Fruit fly (Drosophila melanogaster) whole organism, adult: ENCODE results near the gene scpr-B.

ENCODE experiments used
- CG11617 ChIP-seq: fragments of 200-800 bp; sonication (Bioruptor generic); optimal IDR thresholded peaks from 2 replicates; lab custom pipeline; 2017; ENCODE audit warnings: mild to moderate bottlenecking, missing biosample characterization, missing genetic modification reagents, missing genetic modification characterization
- CG12768 ChIP-seq: fragments of 200-800 bp; sonication (Bioruptor generic); optimal IDR thresholded peaks from 2 replicates; lab custom pipeline; 2017; ENCODE audit warnings: missing biosample characterization, missing genetic modification characterization, mild to moderate bottlenecking, moderate library complexity, missing genetic modification reagents
- CG14711 ChIP-seq: fragments of 200-800 bp; sonication (Bioruptor generic); optimal IDR thresholded peaks from 2 replicates; lab custom pipeline; 2018; ENCODE audit warnings: missing biosample characterization, mild to moderate bottlenecking, missing genetic modification characterization, moderate library complexity
- CG1620 ChIP-seq: fragments of 200-800 bp; sonication (Bioruptor generic); optimal IDR thresholded peaks from 2 replicates; lab custom pipeline; 2016; ENCODE audit warnings: missing biosample characterization, missing genetic modification characterization
- CG33017 ChIP-seq: fragments of 200-800 bp; sonication (Bioruptor generic); optimal IDR thresholded peaks from 2 replicates; lab custom pipeline; 2018; ENCODE audit warnings: missing biosample characterization, mild to moderate bottlenecking, missing genetic modification characterization, moderate library complexity
- CG5204 ChIP-seq: fragments of 200-800 bp; sonication (Bioruptor generic); optimal IDR thresholded peaks from 2 replicates; lab custom pipeline; 2016; ENCODE audit warnings: missing biosample characterization, missing genetic modification characterization
- CG7045 ChIP-seq: fragments of 200-800 bp; sonication (Bioruptor generic); optimal IDR thresholded peaks from 2 replicates; lab custom pipeline; 2017; ENCODE audit warnings: missing biosample characterization, mild to moderate bottlenecking, missing genetic modification characterization
- CG7101 ChIP-seq: fragments of 200-800 bp; sonication (Bioruptor generic); optimal IDR thresholded peaks from 2 replicates; lab custom pipeline; 2018; ENCODE audit warnings: missing biosample characterization, mild to moderate bottlenecking, missing genetic modification characterization, moderate library complexity
- Clk ChIP-seq: fragments of 200-800 bp; sonication (Bioruptor generic); optimal IDR thresholded peaks from 2 replicates; lab custom pipeline; 2017; ENCODE audit warnings: missing biosample characterization, missing genetic modification characterization
- Crg-1 ChIP-seq: fragments of 200-800 bp; sonication (Bioruptor generic); optimal IDR thresholded peaks from 2 replicates; lab custom pipeline; 2016; ENCODE audit warnings: missing biosample characterization, missing genetic modification characterization
- Hr96 ChIP-seq: fragments of 200-800 bp; sonication (Bioruptor generic); optimal IDR thresholded peaks from 2 replicates; lab custom pipeline; 2016; ENCODE audit warnings: missing biosample characterization, missing genetic modification characterization
- Mnt ChIP-seq: fragments of 200-800 bp; sonication (Bioruptor generic); optimal IDR thresholded peaks from 2 replicates; lab custom pipeline; 2016; ENCODE audit warnings: missing biosample characterization, mild to moderate bottlenecking, missing genetic modification characterization
- bab1 ChIP-seq: fragments of 200-800 bp; sonication (Bioruptor generic); optimal IDR thresholded peaks from 3 replicates; lab custom pipeline; 2019; ENCODE audit warnings: missing biosample characterization, mild to moderate bottlenecking, missing genetic modification characterization, moderate library complexity
- cic ChIP-seq: fragments of 200-800 bp; sonication (Bioruptor generic); optimal IDR thresholded peaks from 2 replicates; lab custom pipeline; 2017; ENCODE audit warnings: missing biosample characterization, mild to moderate bottlenecking, missing genetic modification characterization, moderate library complexity
- cnc ChIP-seq, 2 experiments: fragments of >200 bp; optimal IDR thresholded peaks; 2 replicates each; lab custom pipeline; 2017
- kay ChIP-seq: fragments of 200-800 bp; sonication (Bioruptor generic); peaks from one replicate; lab custom pipeline; 2016; ENCODE audit warnings: missing biosample characterization, missing genetic modification characterization, borderline replicate concordance
- ovo ChIP-seq: fragments of 200-800 bp; sonication (Bioruptor generic); optimal IDR thresholded peaks from 2 replicates; lab custom pipeline; 2016; ENCODE audit warnings: missing biosample characterization, missing genetic modification characterization
- pad ChIP-seq: fragments of 200-800 bp; sonication (Bioruptor generic); optimal IDR thresholded peaks from 3 replicates; lab custom pipeline; 2017; ENCODE audit warnings: missing biosample characterization, missing genetic modification characterization, mild to moderate bottlenecking, moderate library complexity, missing genetic modification reagents
- tj ChIP-seq: fragments of 200-800 bp; sonication (Bioruptor generic); optimal IDR thresholded peaks from 3 replicates; lab custom pipeline; 2017; ENCODE audit warnings: missing biosample characterization, mild to moderate bottlenecking, missing genetic modification characterization, moderate library complexity
- toe ChIP-seq: fragments of 200-800 bp; sonication (Bioruptor generic); optimal IDR thresholded peaks from 2 replicates; lab custom pipeline; 2016; ENCODE audit warnings: missing biosample characterization, missing genetic modification characterization

Gene scpr-B

dm6 chr3R:11240891-11241290 is at the start of gene scpr-B, which contains the start of gene scpr-A:
TSS of gene scpr-B (minus strand) at chr3R:11240991.
TSS of gene scpr-A (plus strand) at chr3R:11241183.
- TF ChIP-seq CG7045 (GFP tag; lab: Kevin White, UChicago) (no peak), CG7101 (tag; lab: Kevin White, UChicago) (no peak), CG33017 (tag; lab: Kevin White, UChicago) (no peak), CG5204 (GFP tag; lab: Kevin White, UChicago) (no peak), CG14711 (tag; lab: Kevin White, UChicago) (no peak), Crg-1 (GFP tag; lab: Kevin White, UChicago) (no peak), cnc (optimal IDR thresholded peaks at IDR 0.05; lab: Kevin White, UChicago) (no peak), pad (GFP tag; lab: Kevin White, UChicago) (no peak), Mnt (no peak), kay (GFP tag; lab: Kevin White, UChicago) (no peak), Clk (no peak), bab1 (GFP tag; lab: Kevin White, UChicago) (no peak), CG12768 (GFP tag; lab: Kevin White, UChicago) (no peak), tj (no peak), cic (GFP tag; lab: Kevin White, UChicago) (no peak), CG11617 (GFP tag; lab: Kevin White, UChicago) (no peak), CG1620 (GFP tag; lab: Kevin White, UChicago) (no peak), ovo (GFP tag; lab: Kevin White, UChicago) (no peak), toe (GFP tag; lab: Kevin White, UChicago) (no peak)

- no peak for TF ChIP-seq Hr96 (GFP tag; lab: Kevin White, UChicago)
Observed at dm6 chr3R:11286948-11287347, 46.2 kb upstream of the scpr-B start.

dm6 chr3R:11281887-11282286 is 41.1 kb upstream of the scpr-B start:
- TF ChIP-seq toe (GFP tag; lab: Kevin White, UChicago): no peak
- TF ChIP-seq pad (GFP tag; lab: Kevin White, UChicago): peak; percentile 30

dm6 chr3R:11272667-11273066 is 31.9 kb upstream of the scpr-B start:
- TF ChIP-seq Crg-1 (GFP tag; lab: Kevin White, UChicago) (no peak), Hr96 (GFP tag; lab: Kevin White, UChicago) (no peak), CG12768 (GFP tag; lab: Kevin White, UChicago) (no peak), CG14711 (tag; lab: Kevin White, UChicago) (no peak), cnc (optimal IDR thresholded peaks at IDR 0.05; lab: Kevin White, UChicago) (no peak), toe (GFP tag; lab: Kevin White, UChicago) (no peak), cic (GFP tag; lab: Kevin White, UChicago) (no peak), Clk (no peak), CG11617 (GFP tag; lab: Kevin White, UChicago) (no peak), tj (no peak), ovo (GFP tag; lab: Kevin White, UChicago) (no peak), CG7045 (GFP tag; lab: Kevin White, UChicago) (no peak), bab1 (GFP tag; lab: Kevin White, UChicago) (no peak), pad (GFP tag; lab: Kevin White, UChicago) (no peak), CG33017 (tag; lab: Kevin White, UChicago) (no peak), CG5204 (GFP tag; lab: Kevin White, UChicago) (no peak), CG7101 (tag; lab: Kevin White, UChicago) (no peak), Mnt (no peak), CG1620 (GFP tag; lab: Kevin White, UChicago) (no peak)

dm6 chr3R:11270574-11270973 is 29.8 kb upstream of the scpr-B start:
- TF ChIP-seq bab1 (GFP tag; lab: Kevin White, UChicago): no peak
- TF ChIP-seq Crg-1 (GFP tag; lab: Kevin White, UChicago): no peak
- TF ChIP-seq kay (GFP tag; lab: Kevin White, UChicago): no peak

- no peak for TF ChIP-seq cic (GFP tag; lab: Kevin White, UChicago)
- TF ChIP-seq CG12768 (GFP tag; lab: Kevin White, UChicago): no peak
- no peak for TF ChIP-seq pad (GFP tag; lab: Kevin White, UChicago)
- TF ChIP-seq CG11617 (GFP tag; lab: Kevin White, UChicago): no peak
- no peak for TF ChIP-seq CG33017 (tag; lab: Kevin White, UChicago)
- TF ChIP-seq CG14711 (tag; lab: Kevin White, UChicago): no peak
- no peak for TF ChIP-seq toe (GFP tag; lab: Kevin White, UChicago)
- no peak for TF ChIP-seq Crg-1 (GFP tag; lab: Kevin White, UChicago)
- TF ChIP-seq Mnt: no peak
Observed at dm6 chr3R:11269013-11269412, 28.2 kb upstream of the scpr-B start.

- TF ChIP-seq kay (GFP tag; lab: Kevin White, UChicago): no peak
- no peak for TF ChIP-seq Crg-1 (GFP tag; lab: Kevin White, UChicago)
- TF ChIP-seq cic (GFP tag; lab: Kevin White, UChicago): no peak
- no peak for TF ChIP-seq CG1620 (GFP tag; lab: Kevin White, UChicago)
- no peak for TF ChIP-seq CG33017 (tag; lab: Kevin White, UChicago)
- no peak for TF ChIP-seq CG7045 (GFP tag; lab: Kevin White, UChicago)
- TF ChIP-seq CG11617 (GFP tag; lab: Kevin White, UChicago): no peak
- TF ChIP-seq pad (GFP tag; lab: Kevin White, UChicago): no peak
- no peak for TF ChIP-seq CG12768 (GFP tag; lab: Kevin White, UChicago)
- no peak for TF ChIP-seq Hr96 (GFP tag; lab: Kevin White, UChicago)
- no peak for TF ChIP-seq CG7101 (tag; lab: Kevin White, UChicago)
- no peak for TF ChIP-seq ovo (GFP tag; lab: Kevin White, UChicago)
Observed at dm6 chr3R:11263579-11263978, 22.8 kb upstream of the scpr-B start.
